Worm (Caenorhabditis elegans) whole organism, L1 larva: Measurements from ENCODE around the gene F09G2.1.

ENCODE experiments used
- ceh-82 ChIP-seq, 3 experiments: fragments of 150-350 bp in 1 of 3; sonication (generic microtip) in 2 of 3; optimal IDR thresholded peaks; 2 replicates each; lab custom pipeline; 2014 to 2017; ENCODE audit warnings: missing biosample characterization in 3 of 3, missing genetic modification characterization in 3 of 3
- elt-3 ChIP-seq, 6 experiments: fragments of 150-350 bp in 1 of 6; sonication (generic microtip); optimal IDR thresholded peaks; 2 replicates each; lab custom pipeline; 2017 to 2018; ENCODE audit warnings: missing biosample characterization in 6 of 6, missing genetic modification characterization in 6 of 6, inconsistent platforms in 1 of 6
- jun-1 ChIP-seq: fragments of 150-350 bp; optimal IDR thresholded peaks from 2 replicates; lab custom pipeline; 2014; ENCODE audit warnings: missing biosample characterization, missing genetic modification reagents, missing genetic modification characterization
- lir-3 ChIP-seq: sonication (generic microtip); optimal IDR thresholded peaks from 2 replicates; lab custom pipeline; 2016; ENCODE audit warnings: mild to moderate bottlenecking, missing genetic modification characterization, moderate library complexity, missing compliant biosample characterization; ENCODE audit not compliant: poor library complexity
- nhr-11 ChIP-seq: fragments of 150-350 bp; optimal IDR thresholded peaks from 2 replicates; lab custom pipeline; 2014; ENCODE audit warnings: missing biosample characterization, missing genetic modification characterization
- nhr-12 ChIP-seq: sonication (generic microtip); optimal IDR thresholded peaks from 2 replicates; lab custom pipeline; 2017; ENCODE audit warnings: missing biosample characterization, missing genetic modification characterization
- nhr-76 ChIP-seq: sonication (generic microtip); optimal IDR thresholded peaks from 2 replicates; lab custom pipeline; 2017; ENCODE audit warnings: missing biosample characterization, missing genetic modification characterization
- nhr-77 ChIP-seq: fragments of 150-350 bp; optimal IDR thresholded peaks from 2 replicates; lab custom pipeline; 2014; ENCODE audit warnings: missing biosample characterization, missing genetic modification characterization
- nhr-90 ChIP-seq: sonication (generic microtip); optimal IDR thresholded peaks from 2 replicates; lab custom pipeline; 2016; ENCODE audit warnings: mild to moderate bottlenecking, missing genetic modification characterization, missing compliant biosample characterization; ENCODE audit not compliant: poor library complexity
- skn-1 ChIP-seq: fragments of 150-350 bp; optimal IDR thresholded peaks from 2 replicates; lab custom pipeline; 2014; ENCODE audit warnings: missing biosample characterization, missing genetic modification characterization
- sptf-1 ChIP-seq: fragments of 150-350 bp; optimal IDR thresholded peaks from 2 replicates; lab custom pipeline; 2014; ENCODE audit warnings: missing biosample characterization, missing genetic modification characterization
- zag-1 ChIP-seq: fragments of 150-350 bp; optimal IDR thresholded peaks from 2 replicates; lab custom pipeline; 2014; ENCODE audit warnings: missing biosample characterization, missing genetic modification characterization
- ztf-11 ChIP-seq, 2 experiments: sonication (generic microtip); optimal IDR thresholded peaks; 2 replicates each; lab custom pipeline; 2016 to 2017; ENCODE audit warnings: missing genetic modification characterization in 2 of 2, missing biosample characterization in 1 of 2, missing compliant biosample characterization in 1 of 2
- ztf-4 ChIP-seq: fragments of 150-350 bp; optimal IDR thresholded peaks from 2 replicates; lab custom pipeline; 2014; ENCODE audit warnings: missing biosample characterization, missing genetic modification characterization

DNA sequence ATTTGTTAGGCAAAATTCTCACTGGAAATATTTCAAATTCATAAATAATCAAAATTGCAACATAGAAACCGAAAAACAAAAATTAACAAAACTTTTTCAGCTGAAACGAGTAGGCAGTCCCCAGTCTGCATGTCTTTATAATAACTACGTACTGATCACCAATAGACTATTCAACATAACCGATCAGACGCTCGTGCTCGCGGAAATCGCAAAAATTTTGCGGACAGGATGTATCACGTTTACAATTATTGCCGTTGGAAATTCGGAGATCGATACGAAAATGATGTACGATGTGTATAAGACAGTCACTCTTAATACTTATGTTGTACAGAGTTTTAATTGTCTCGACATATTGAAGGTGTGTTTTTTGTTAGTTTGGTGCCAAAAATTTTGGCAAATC lies 1.3 kb downstream of the F09G2.1 start:
- TF ChIP-seq nhr-77 (tag; lab: Kevin White, UChicago) (no peak), sptf-1 (tag; lab: Kevin White, UChicago) (no peak), elt-3 (tag; optimal IDR thresholded peaks at IDR 0.05; lab: Kevin White, UChicago) (no peak), skn-1 (tag; lab: Kevin White, UChicago) (no peak), nhr-12 (tag; lab: Kevin White, UChicago) (no peak), ztf-11 (tag; optimal IDR thresholded peaks at IDR 0.05; lab: Kevin White, UChicago) (no peak), nhr-76 (tag; lab: Kevin White, UChicago) (no peak), zag-1 (no peak), jun-1 (tag; lab: Kevin White, UChicago) (no peak), ztf-4 (tag; lab: Kevin White, UChicago) (no peak), nhr-11 (tag; lab: Kevin White, UChicago) (no peak), ceh-82 (tag; optimal IDR thresholded peaks at IDR 0.05; lab: Kevin White, UChicago) (no peak), lir-3 (tag; lab: Kevin White, UChicago) (no peak), nhr-90 (tag; lab: Kevin White, UChicago) (no peak)
